Worm (Caenorhabditis elegans): Measurements from ENCODE around the gene C35B8.3.

DNA sequence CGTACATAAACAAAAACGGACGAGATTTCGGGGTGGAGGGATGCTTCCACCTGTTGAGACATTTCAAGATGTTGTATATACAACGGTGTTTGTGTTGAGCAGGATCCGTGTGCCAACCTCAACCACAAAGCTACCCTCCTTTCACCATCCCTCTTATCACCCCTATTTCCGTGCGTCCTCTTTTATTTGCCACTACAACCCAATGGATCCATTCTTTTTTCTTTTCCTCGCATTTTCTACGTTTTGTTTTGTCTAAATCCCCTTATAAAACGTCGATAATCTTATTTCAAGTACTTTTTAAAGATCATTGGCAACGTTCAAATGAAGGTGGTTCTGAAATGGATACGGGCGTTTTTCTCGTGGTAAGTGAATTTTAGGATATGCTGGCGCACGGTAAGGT lies 29.5 kb downstream of the C35B8.3 start, which contains the start of gene gpa-12:
- TF ChIP-seq mep-1 (tag; optimal IDR thresholded peaks at IDR 0.05) (no peak), lsy-2 (tag; optimal IDR thresholded peaks at IDR 0.05) (no peak), aha-1 (tag) (no peak), ceh-44 (GFP tag; IDR thresholded peaks at IDR 0.05) (no peak), pha-4 (GFP tag; IDR thresholded peaks at IDR 0.05) (no peak), pha-4 (tag; optimal IDR thresholded peaks at IDR 0.05) (no peak)

Measured in whole organism, L4 larva.